Fruit fly (Drosophila melanogaster) whole organism, embryonic: ENCODE measurements around the gene CG42847.

Experiments
- BtbVII ChIP-seq: fragments of 200-800 bp; sonication (Bioruptor generic); optimal IDR thresholded peaks from 3 replicates; lab custom pipeline; 2017; ENCODE audit warnings: missing biosample characterization, mild to moderate bottlenecking, missing genetic modification characterization
- CG10654 ChIP-seq: fragments of 200-800 bp; sonication (Bioruptor generic); optimal IDR thresholded peaks from 2 replicates; lab custom pipeline; 2016; ENCODE audit warnings: missing biosample characterization, missing genetic modification characterization
- CG12744 ChIP-seq: fragments of 200-800 bp; sonication (Bioruptor generic); optimal IDR thresholded peaks from 2 replicates; lab custom pipeline; 2016; ENCODE audit warnings: missing biosample characterization, missing genetic modification characterization
- CG13424 ChIP-seq: fragments of 200-800 bp; sonication (Bioruptor generic); optimal IDR thresholded peaks from 2 replicates; lab custom pipeline; 2019; ENCODE audit warnings: missing biosample characterization, mild to moderate bottlenecking, missing genetic modification characterization, moderate library complexity
- CG13624 ChIP-seq: fragments of 200-800 bp; sonication (Bioruptor generic); optimal IDR thresholded peaks from 2 replicates; lab custom pipeline; 2016; ENCODE audit warnings: missing biosample characterization, missing genetic modification characterization
- CG14667 ChIP-seq: fragments of 200-800 bp; sonication (Bioruptor generic); IDR thresholded peaks from 2 replicates; pipeline ENCODE4 v1.3.6; 2022; ENCODE audit warnings: missing biosample characterization, missing genetic modification characterization
- CG15514 ChIP-seq: fragments of 200-800 bp; sonication (Bioruptor generic); optimal IDR thresholded peaks from 3 replicates; lab custom pipeline; 2017; ENCODE audit warnings: missing biosample characterization, missing genetic modification characterization, mild to moderate bottlenecking, moderate library complexity, missing genetic modification reagents
- CG15696 ChIP-seq: fragments of 200-800 bp; sonication (Bioruptor generic); optimal IDR thresholded peaks from 2 replicates; lab custom pipeline; 2019; ENCODE audit warnings: missing biosample characterization, mild to moderate bottlenecking, missing genetic modification characterization, moderate library complexity
- CG2712 ChIP-seq: fragments of 200-800 bp; optimal IDR thresholded peaks from 3 replicates; lab custom pipeline; 2019; ENCODE audit warnings: missing biosample characterization, mild to moderate bottlenecking, missing genetic modification characterization, moderate library complexity
- CG30431 ChIP-seq: fragments of 200-800 bp; sonication (Bioruptor generic); optimal IDR thresholded peaks from 2 replicates; lab custom pipeline; 2017; ENCODE audit warnings: missing biosample characterization, missing genetic modification characterization
- CG32772 ChIP-seq: fragments of 200-800 bp; sonication (Bioruptor generic); IDR thresholded peaks from 2 replicates; pipeline ENCODE4 v1.3.6; 2022; ENCODE audit warnings: missing biosample characterization, missing genetic modification characterization
- CG33557 ChIP-seq: fragments of 200-800 bp; sonication (Bioruptor generic); optimal IDR thresholded peaks from 2 replicates; lab custom pipeline; 2019; ENCODE audit warnings: missing biosample characterization, mild to moderate bottlenecking, missing genetic modification characterization, moderate library complexity
- CG6272 ChIP-seq: fragments of 200-800 bp; sonication (Bioruptor generic); IDR thresholded peaks from 2 replicates; pipeline ENCODE4 v1.3.6; 2022; ENCODE audit warnings: missing biosample characterization, missing genetic modification characterization
- CG8924 ChIP-seq: fragments of 200-800 bp; optimal IDR thresholded peaks from 3 replicates; lab custom pipeline; 2019; ENCODE audit warnings: missing biosample characterization, mild to moderate bottlenecking, missing genetic modification characterization, moderate library complexity
- Dek ChIP-seq: fragments of 200-800 bp; sonication (Bioruptor generic); optimal IDR thresholded peaks from 3 replicates; lab custom pipeline; 2019; ENCODE audit warnings: missing biosample characterization, mild to moderate bottlenecking, missing genetic modification characterization, moderate library complexity
- Elba2 ChIP-seq: fragments of 200-800 bp; sonication (Bioruptor generic); optimal IDR thresholded peaks from 3 replicates; lab custom pipeline; 2016; ENCODE audit warnings: missing biosample characterization, missing genetic modification characterization
- Fer3 ChIP-seq: fragments of 200-800 bp; sonication (Bioruptor generic); optimal IDR thresholded peaks from 2 replicates; lab custom pipeline; 2018; ENCODE audit warnings: missing biosample characterization, mild to moderate bottlenecking, missing genetic modification characterization, moderate library complexity
- HLHmδ ChIP-seq: fragments of 200-800 bp; sonication (Bioruptor generic); optimal IDR thresholded peaks from 2 replicates; lab custom pipeline; 2018; ENCODE audit warnings: missing biosample characterization, mild to moderate bottlenecking, missing genetic modification characterization, moderate library complexity
- HmgZ ChIP-seq: fragments of 200-800 bp; sonication (Bioruptor generic); optimal IDR thresholded peaks from 2 replicates; lab custom pipeline; 2018; ENCODE audit warnings: missing biosample characterization, mild to moderate bottlenecking, missing genetic modification characterization
- Hsf ChIP-seq: fragments of 200-800 bp; sonication (Bioruptor generic); optimal IDR thresholded peaks from 3 replicates; lab custom pipeline; 2016; ENCODE audit warnings: missing biosample characterization, missing genetic modification characterization
- Med ChIP-seq: fragments of 200-800 bp; sonication (Bioruptor generic); peaks from one replicate; lab custom pipeline; 2016; ENCODE audit warnings: missing biosample characterization, missing genetic modification characterization, mild to moderate bottlenecking, inconsistent platforms, moderate library complexity
- Mes4 ChIP-seq: fragments of 200-800 bp; sonication (Bioruptor generic); optimal IDR thresholded peaks from 2 replicates; lab custom pipeline; 2016; ENCODE audit warnings: missing biosample characterization, missing genetic modification characterization
- NK7.1 ChIP-seq: fragments of 200-800 bp; sonication (Bioruptor generic); optimal IDR thresholded peaks from 3 replicates; lab custom pipeline; 2016; ENCODE audit warnings: missing biosample characterization, missing genetic modification characterization
- Pdp1 ChIP-seq, 2 experiments: fragments of 200-800 bp; sonication (Bioruptor generic); optimal IDR thresholded peaks; 3 replicates each; lab custom pipeline; 2016; ENCODE audit warnings: missing biosample characterization in 2 of 2, missing genetic modification characterization in 2 of 2, mild to moderate bottlenecking in 1 of 2, moderate library complexity in 1 of 2
- Scr ChIP-seq: fragments of 200-800 bp; sonication (Bioruptor generic); IDR thresholded peaks from 2 replicates; pipeline ENCODE4 v1.3.6; 2022; ENCODE audit warnings: missing biosample characterization, missing genetic modification characterization; ENCODE audit not compliant: partially characterized antibody
- Sox100B ChIP-seq: fragments of 200-800 bp; sonication (Bioruptor generic); optimal IDR thresholded peaks from 3 replicates; lab custom pipeline; 2018; ENCODE audit warnings: missing biosample characterization, mild to moderate bottlenecking, missing genetic modification characterization
- Taf1 ChIP-seq: fragments of 200-800 bp; sonication (Bioruptor generic); IDR thresholded peaks from 2 replicates; pipeline ENCODE4 v1.3.6; 2022; ENCODE audit warnings: missing biosample characterization, missing genetic modification characterization
- ara ChIP-seq: fragments of 200-800 bp; sonication (Bioruptor generic); IDR thresholded peaks from 2 replicates; pipeline ENCODE4 v1.3.6; 2022; ENCODE audit warnings: missing biosample characterization, missing genetic modification characterization
- cato ChIP-seq: fragments of 200-800 bp; sonication (Bioruptor generic); optimal IDR thresholded peaks from 2 replicates; lab custom pipeline; 2016; ENCODE audit warnings: missing biosample characterization, missing genetic modification characterization, borderline replicate concordance
- croc ChIP-seq: fragments of 200-800 bp; sonication (Bioruptor generic); conservative IDR thresholded peaks from 3 replicates; pipeline ENCODE4 v1.3.6; 2022; ENCODE audit warnings: missing biosample characterization, missing genetic modification characterization
- da ChIP-seq: fragments of 200-800 bp; sonication (Bioruptor generic); optimal IDR thresholded peaks from 2 replicates; lab custom pipeline; 2016; ENCODE audit warnings: missing biosample characterization, missing genetic modification characterization
- dmrt11E ChIP-seq: fragments of 200-800 bp; sonication (Bioruptor generic); optimal IDR thresholded peaks from 3 replicates; lab custom pipeline; 2018; ENCODE audit warnings: missing biosample characterization, mild to moderate bottlenecking, missing genetic modification characterization, moderate library complexity
- ems ChIP-seq: fragments of 200-800 bp; sonication (Bioruptor generic); optimal IDR thresholded peaks from 3 replicates; lab custom pipeline; 2016; ENCODE audit warnings: missing biosample characterization, missing genetic modification characterization
- eyg ChIP-seq: fragments of 200-800 bp; sonication (Bioruptor generic); optimal IDR thresholded peaks from 3 replicates; lab custom pipeline; 2016; ENCODE audit warnings: missing biosample characterization, missing genetic modification characterization
- fd102C ChIP-seq: fragments of 200-800 bp; sonication (Bioruptor generic); optimal IDR thresholded peaks from 2 replicates; lab custom pipeline; 2018; ENCODE audit warnings: missing biosample characterization, mild to moderate bottlenecking, missing genetic modification characterization, moderate library complexity
- gsb ChIP-seq: fragments of 200-800 bp; sonication (Bioruptor generic); IDR thresholded peaks from 2 replicates; pipeline ENCODE4 v1.3.6; 2022; ENCODE audit warnings: missing biosample characterization, missing genetic modification characterization
- her ChIP-seq: fragments of 200-800 bp; sonication (Bioruptor generic); optimal IDR thresholded peaks from 2 replicates; lab custom pipeline; 2016; ENCODE audit warnings: missing biosample characterization, missing genetic modification characterization
- pb ChIP-seq: fragments of 200-800 bp; sonication (Bioruptor generic); optimal IDR thresholded peaks from 3 replicates; lab custom pipeline; 2016; ENCODE audit warnings: missing biosample characterization, missing genetic modification characterization
- peb ChIP-seq: fragments of 200-800 bp; sonication (Bioruptor generic); IDR thresholded peaks from 2 replicates; pipeline ENCODE4 v1.3.6; 2022; ENCODE audit warnings: missing biosample characterization, missing genetic modification characterization
- shn ChIP-seq: fragments of 200-800 bp; sonication (Bioruptor generic); optimal IDR thresholded peaks from 3 replicates; lab custom pipeline; 2016; ENCODE audit warnings: missing biosample characterization, missing genetic modification characterization
- sna ChIP-seq: fragments of 200-800 bp; sonication (Bioruptor generic); IDR thresholded peaks from 2 replicates; pipeline ENCODE4 v1.3.6; 2022; ENCODE audit warnings: missing biosample characterization, missing genetic modification characterization; ENCODE audit not compliant: partially characterized antibody
- so ChIP-seq: fragments of 200-800 bp; sonication (Bioruptor generic); IDR thresholded peaks from 3 replicates; pipeline ENCODE4 v1.3.6; 2022; ENCODE audit warnings: missing biosample characterization, missing genetic modification characterization
- sr ChIP-seq: fragments of 200-800 bp; sonication (Bioruptor generic); IDR thresholded peaks from 3 replicates; pipeline ENCODE4 v1.3.6; 2022; ENCODE audit warnings: missing biosample characterization, missing genetic modification characterization
- tgo ChIP-seq: fragments of 200-800 bp; sonication (Bioruptor generic); IDR thresholded peaks from 3 replicates; pipeline ENCODE4 v1.3.6; 2022; ENCODE audit warnings: missing biosample characterization, missing genetic modification characterization
- trh ChIP-seq: fragments of 200-800 bp; sonication (Bioruptor generic); optimal IDR thresholded peaks from 2 replicates; lab custom pipeline; 2016; ENCODE audit warnings: missing biosample characterization, missing genetic modification characterization
- tup ChIP-seq: fragments of 200-800 bp; sonication (Bioruptor generic); optimal IDR thresholded peaks from 2 replicates; lab custom pipeline; 2016; ENCODE audit warnings: missing biosample characterization, mild to moderate bottlenecking, missing genetic modification characterization, moderate library complexity
- unpg ChIP-seq: fragments of 200-800 bp; sonication (Bioruptor generic); optimal IDR thresholded peaks from 3 replicates; lab custom pipeline; 2018; ENCODE audit warnings: missing biosample characterization, mild to moderate bottlenecking, missing genetic modification characterization, moderate library complexity
- yki ChIP-seq: fragments of >200 bp; optimal IDR thresholded peaks from 3 replicates; lab custom pipeline; 2018
- zen ChIP-seq: fragments of 200-800 bp; sonication (Bioruptor generic); optimal IDR thresholded peaks from 3 replicates; lab custom pipeline; 2018; ENCODE audit warnings: missing biosample characterization, mild to moderate bottlenecking, missing genetic modification characterization, moderate library complexity
- zf30C ChIP-seq: fragments of 200-800 bp; sonication (Bioruptor generic); optimal IDR thresholded peaks from 3 replicates; lab custom pipeline; 2018; ENCODE audit warnings: missing biosample characterization, mild to moderate bottlenecking, missing genetic modification characterization

Gene CG42847

DNA sequence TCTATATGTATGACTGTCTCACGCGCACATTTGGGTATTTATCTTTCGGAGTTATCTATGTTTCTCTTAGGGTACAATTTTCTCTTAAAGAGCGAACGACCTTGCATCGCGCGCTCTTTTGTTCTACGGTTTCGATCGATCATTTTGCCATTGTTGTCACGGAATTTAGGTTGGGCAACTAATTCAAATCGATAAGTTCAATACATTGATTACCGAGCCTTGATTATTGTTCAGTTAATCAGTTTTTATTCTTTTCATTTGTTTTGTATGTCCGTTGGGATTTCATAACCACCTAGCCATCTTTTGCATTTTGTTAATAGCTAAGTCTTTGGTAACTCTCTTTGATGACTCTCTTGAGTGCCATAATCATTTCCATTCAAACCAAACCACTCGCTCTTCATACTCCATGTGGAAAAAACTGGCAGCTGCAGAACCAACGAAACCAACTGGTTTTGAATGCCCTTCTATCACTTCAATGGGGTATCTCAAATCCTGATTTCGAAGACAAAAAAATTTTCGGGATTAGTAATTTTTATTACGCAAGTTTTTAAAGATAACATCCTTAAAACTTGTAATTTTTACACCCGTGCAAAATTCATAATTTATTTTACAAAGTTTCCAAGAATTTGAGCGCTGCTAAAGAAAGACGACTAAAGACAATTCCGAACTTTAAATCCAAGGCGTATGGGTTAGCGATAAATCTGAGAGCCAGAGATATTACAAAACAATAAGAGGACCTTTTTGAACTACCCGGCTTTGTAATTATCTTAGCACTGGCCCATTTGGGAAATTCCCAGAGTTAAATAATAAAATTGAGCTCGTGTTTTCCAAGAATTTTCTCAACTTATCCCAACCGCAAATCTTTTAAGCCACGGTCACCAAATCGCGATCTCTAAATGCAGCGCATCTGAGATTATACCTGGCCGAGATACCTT, 20.9 kb downstream of the CG42847 start (continued):
- TF ChIP-seq Hsf = no peak
- no peak for TF ChIP-seq CG32772 (GFP tag; lab: Robert Waterston, UW)
- no peak for TF ChIP-seq Taf1
- no peak for TF ChIP-seq shn (GFP tag; lab: Kevin White, UChicago)
- no peak for TF ChIP-seq CG10654 (GFP tag; lab: Kevin White, UChicago)
- no peak for TF ChIP-seq CG13624 (GFP tag; lab: Kevin White, UChicago)
- no peak for TF ChIP-seq Mes4 (GFP tag; lab: Kevin White, UChicago)
- no peak for TF ChIP-seq so
- no peak for TF ChIP-seq CG8924 (tag; lab: Kevin White, UChicago)
- no peak for TF ChIP-seq zf30C (GFP tag; lab: Kevin White, UChicago)
- TF ChIP-seq tup = no peak
- TF ChIP-seq NK7.1 (GFP tag; lab: Kevin White, UChicago) = no peak
- TF ChIP-seq dmrt11E (tag; lab: Kevin White, UChicago) = no peak
- TF ChIP-seq Sox100B (GFP tag; lab: Kevin White, UChicago) = peak; percentile 10
- no peak for TF ChIP-seq CG30431
- TF ChIP-seq CG15696 (tag; lab: Kevin White, UChicago) = no peak
- no peak for TF ChIP-seq CG12744 (GFP tag; lab: Kevin White, UChicago)
- no peak for TF ChIP-seq Dek (tag; lab: Kevin White, UChicago)
- TF ChIP-seq ems (GFP tag; lab: Kevin White, UChicago) = no peak
- no peak for TF ChIP-seq fd102C (GFP tag; lab: Kevin White, UChicago)
- TF ChIP-seq CG13424 = no peak
- no peak for TF ChIP-seq HmgZ
- no peak for TF ChIP-seq ara
- no peak for TF ChIP-seq tgo (GFP tag; lab: Robert Waterston, UW)
- no peak for TF ChIP-seq unpg (GFP tag; lab: Kevin White, UChicago)
- no peak for TF ChIP-seq Fer3 (tag; lab: Kevin White, UChicago)
- no peak for TF ChIP-seq BtbVII
- TF ChIP-seq pb (GFP tag; lab: Kevin White, UChicago) = peak; percentile 9
- peak; percentile 64 for TF ChIP-seq Med (GFP tag; lab: Kevin White, UChicago)
- TF ChIP-seq Pdp1 (GFP tag; optimal IDR thresholded peaks at IDR 0.05; lab: Kevin White, UChicago) = peak in 1 of 2 experiments; percentile 60
- no peak for TF ChIP-seq cato
- peak; percentile 28 for TF ChIP-seq yki (lab: Kevin White, UChicago)
- no peak for TF ChIP-seq her (GFP tag; lab: Kevin White, UChicago)
- TF ChIP-seq croc (GFP tag; lab: Robert Waterston, UW) = no peak
- no peak for TF ChIP-seq Elba2 (GFP tag; lab: Kevin White, UChicago)
- no peak for TF ChIP-seq CG14667 (GFP tag; lab: Robert Waterston, UW)
- TF ChIP-seq CG33557 = no peak
- TF ChIP-seq CG2712 (tag; lab: Kevin White, UChicago) = no peak
- no peak for TF ChIP-seq da (GFP tag; lab: Kevin White, UChicago)
- no peak for TF ChIP-seq eyg
- TF ChIP-seq sna (GFP tag; lab: Robert Waterston, UW) = no peak
- TF ChIP-seq trh (GFP tag; lab: Kevin White, UChicago) = no peak
- no peak for TF ChIP-seq zen
- no peak for TF ChIP-seq gsb (GFP tag; lab: Robert Waterston, UW)
- TF ChIP-seq CG15514 (GFP tag; lab: Kevin White, UChicago) = no peak
- no peak for TF ChIP-seq Scr (GFP tag; lab: Robert Waterston, UW)
- no peak for TF ChIP-seq CG6272 (GFP tag; lab: Robert Waterston, UW)
- no peak for TF ChIP-seq peb (GFP tag; lab: Robert Waterston, UW)
- TF ChIP-seq HLHmδ (GFP tag; lab: Kevin White, UChicago) = no peak
- TF ChIP-seq sr (GFP tag; lab: Robert Waterston, UW) = no peak
